Worm (Caenorhabditis elegans): ENCODE results near the gene snpn-1.

ce11 chrIV:5086243-5086960 lies 4.4 kb downstream of the snpn-1 start:
- no peak for TF ChIP-seq F37B4.10 (GFP tag; IDR thresholded peaks at IDR 0.05)
- no peak for TF ChIP-seq lin-54 (GFP tag; optimal IDR thresholded peaks at IDR 0.05)
- no peak for TF ChIP-seq rcor-1 (GFP tag; IDR thresholded peaks at IDR 0.05)
- no peak for TF ChIP-seq sea-2 (GFP tag; IDR thresholded peaks at IDR 0.05)
- TF ChIP-seq ama-1 (optimal IDR thresholded peaks at IDR 0.05), result no peak
- no peak for TF ChIP-seq ama-1 (GFP tag; optimal IDR thresholded peaks at IDR 0.05)
- no peak for TF ChIP-seq ccch-3 (GFP tag; optimal IDR thresholded peaks at IDR 0.05)
- TF ChIP-seq cebp-1 (GFP tag; IDR thresholded peaks at IDR 0.05), result no peak
- peak; percentile 3 for TF ChIP-seq cebp-1 (tag; optimal IDR thresholded peaks at IDR 0.05)
- TF ChIP-seq T26A5.8 (tag; optimal IDR thresholded peaks at IDR 0.05), result no peak

Measured in whole organism, young adult.